Fruit fly (Drosophila melanogaster): ENCODE results near the gene CCT2.
A peak's percentile ranks its signal among the peaks of the same experiment; 100 is the strongest.

dm6 chrX:9061299-9061698, 28.0 kb upstream of the CCT2 start:
- TF ChIP-seq cyc (GFP tag; optimal IDR thresholded peaks at IDR 0.05) (no peak), acj6 (GFP tag; optimal IDR thresholded peaks at IDR 0.05) (peak; percentile 24), pdm3 (GFP tag; optimal IDR thresholded peaks at IDR 0.05) (peak; percentile 42), net (GFP tag; optimal IDR thresholded peaks at IDR 0.05) (peak; percentile 40), CG31627 (GFP tag; optimal IDR thresholded peaks at IDR 0.05) (peak; percentile 14), lz (GFP tag; optimal IDR thresholded peaks at IDR 0.05) (no peak), CG1621 (tag; optimal IDR thresholded peaks at IDR 0.05) (no peak), Sox102F (GFP tag; optimal IDR thresholded peaks at IDR 0.05) (peak; percentile 23), Hr39 (GFP tag; optimal IDR thresholded peaks at IDR 0.05) (peak; percentile 16), Eip75B (GFP tag; optimal IDR thresholded peaks at IDR 0.05) (peak; percentile 39), CG9139 (GFP tag; optimal IDR thresholded peaks at IDR 0.05) (no peak), Ets96B (tag; optimal IDR thresholded peaks at IDR 0.05) (peak; percentile 13)
